Worm (Caenorhabditis elegans): ENCODE results near the gene acr-3.

DNA sequence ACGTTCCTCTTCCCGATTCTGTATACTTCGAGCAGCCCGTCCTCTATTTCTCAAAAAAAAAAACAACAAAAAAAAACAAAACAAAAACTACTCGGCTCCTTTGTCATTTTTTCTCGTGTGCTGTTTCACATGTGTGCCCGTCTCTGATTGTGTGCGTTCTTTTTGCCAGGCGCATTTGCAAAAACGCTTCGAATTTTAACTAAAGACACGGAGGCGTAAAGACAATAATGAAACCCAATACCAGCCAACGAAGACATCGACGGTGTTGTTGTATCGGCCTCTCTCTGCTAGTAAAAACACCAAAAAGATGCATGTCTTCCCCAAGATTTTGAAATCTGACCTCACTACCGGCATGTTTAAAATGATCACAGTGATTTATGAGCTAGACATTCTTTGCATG lies 37.5 kb downstream of the acr-3 start:
- TF ChIP-seq W03F9.2 (tag; optimal IDR thresholded peaks at IDR 0.05) (no peak), dao-5 (tag; optimal IDR thresholded peaks at IDR 0.05) (no peak)

All from whole organism, L4/young adult.